Worm (Caenorhabditis elegans): ENCODE measurements around the gene sknr-1.

DNA sequence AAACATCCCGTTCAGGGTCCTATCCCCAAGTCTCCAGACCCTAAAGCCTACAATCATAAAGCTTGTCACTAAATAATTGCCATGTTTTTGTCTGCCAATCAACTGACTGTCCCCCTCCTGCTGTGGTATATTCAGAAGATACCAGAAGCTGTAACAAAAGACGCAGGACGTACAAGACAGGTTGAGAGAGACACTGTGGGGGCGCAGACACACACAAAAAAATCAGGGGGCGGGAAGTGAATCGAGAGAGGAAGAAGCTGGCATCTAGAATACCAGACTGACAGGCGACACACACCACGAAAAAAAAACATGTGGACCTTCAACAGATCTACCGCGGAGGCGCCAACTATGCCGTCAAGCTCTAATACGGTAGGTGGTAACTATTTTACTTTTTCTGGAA lies 45.9 kb upstream of the sknr-1 start, which contains the start of gene kel-8:
- no peak for TF ChIP-seq nhr-237 (tag; optimal IDR thresholded peaks at IDR 0.05)
- no peak for TF ChIP-seq R02D3.7 (tag; optimal IDR thresholded peaks at IDR 0.05)
- no peak for TF ChIP-seq lin-13 (GFP tag; optimal IDR thresholded peaks at IDR 0.05)
- no peak for TF ChIP-seq lin-39 (tag; optimal IDR thresholded peaks at IDR 0.05)
- TF ChIP-seq unc-62 (GFP tag; optimal IDR thresholded peaks at IDR 0.05), result no peak
- TF ChIP-seq nhr-21 (tag; optimal IDR thresholded peaks at IDR 0.05), result no peak
- TF ChIP-seq sma-9 (GFP tag; optimal IDR thresholded peaks at IDR 0.05), result no peak
- no peak for TF ChIP-seq sma-9 (tag; optimal IDR thresholded peaks at IDR 0.05)
- no peak for TF ChIP-seq unc-39 (tag; optimal IDR thresholded peaks at IDR 0.05)
- no peak for TF ChIP-seq ama-1 (optimal IDR thresholded peaks at IDR 0.05)
- no peak for TF ChIP-seq elt-3 (tag; optimal IDR thresholded peaks at IDR 0.05)
- no peak for TF ChIP-seq ztf-11 (tag; optimal IDR thresholded peaks at IDR 0.05)
- no peak for TF ChIP-seq elt-1 (tag; optimal IDR thresholded peaks at IDR 0.05)
- no peak for TF ChIP-seq sem-4 (tag; optimal IDR thresholded peaks at IDR 0.05)
- TF ChIP-seq nhr-25 (tag; optimal IDR thresholded peaks at IDR 0.05), result peak; percentile 28

All from whole organism, L2 larva.